Fruit fly (Drosophila melanogaster) whole organism, prepupa: ENCODE data around the gene Nfs1.

Experiments used
- Blimp-1 ChIP-seq: fragments of 200-800 bp; sonication (Bioruptor generic); optimal IDR thresholded peaks from 3 replicates; lab custom pipeline; 2017; ENCODE audit warnings: missing biosample characterization, missing genetic modification characterization, mild to moderate bottlenecking, moderate library complexity, missing genetic modification reagents
- CG10631 ChIP-seq: fragments of 200-800 bp; sonication (Bioruptor generic); optimal IDR thresholded peaks from 2 replicates; lab custom pipeline; 2016; ENCODE audit warnings: missing biosample characterization, missing genetic modification characterization
- CG10669 ChIP-seq: fragments of 200-800 bp; sonication (Bioruptor generic); optimal IDR thresholded peaks from 3 replicates; lab custom pipeline; 2018; ENCODE audit warnings: missing biosample characterization, mild to moderate bottlenecking, missing genetic modification characterization, moderate library complexity
- CG11294 ChIP-seq: fragments of 200-800 bp; sonication (Bioruptor generic); IDR thresholded peaks from 2 replicates; pipeline ENCODE4 v1.3.6; 2022; ENCODE audit warnings: missing biosample characterization, missing genetic modification characterization
- CG11762 ChIP-seq: fragments of 200-800 bp; sonication (Bioruptor generic); optimal IDR thresholded peaks from 3 replicates; lab custom pipeline; 2016; ENCODE audit warnings: missing biosample characterization, missing genetic modification characterization; ENCODE audit not compliant: insufficient read depth
- CG11902 ChIP-seq: fragments of 200-800 bp; sonication (Bioruptor generic); optimal IDR thresholded peaks from 3 replicates; lab custom pipeline; 2016; ENCODE audit warnings: missing biosample characterization, missing genetic modification characterization
- CG15336 ChIP-seq: fragments of 200-800 bp; sonication (Bioruptor generic); IDR thresholded peaks from 2 replicates; pipeline ENCODE4 v1.3.6; 2022; ENCODE audit warnings: missing biosample characterization, missing genetic modification characterization
- CG16779 ChIP-seq: fragments of 200-800 bp; sonication (Bioruptor generic); optimal IDR thresholded peaks from 3 replicates; lab custom pipeline; 2017; ENCODE audit warnings: missing biosample characterization, mild to moderate bottlenecking, missing genetic modification characterization
- CG3032 ChIP-seq: fragments of 200-800 bp; optimal IDR thresholded peaks from 2 replicates; lab custom pipeline; 2019; ENCODE audit warnings: missing biosample characterization, mild to moderate bottlenecking, missing genetic modification characterization, moderate library complexity
- CG31627 ChIP-seq: fragments of 200-800 bp; sonication (Bioruptor generic); optimal IDR thresholded peaks from 3 replicates; lab custom pipeline; 2016; ENCODE audit warnings: missing biosample characterization, missing genetic modification characterization
- CG32006 ChIP-seq: fragments of 200-800 bp; sonication (Bioruptor generic); optimal IDR thresholded peaks from 3 replicates; lab custom pipeline; 2017; ENCODE audit warnings: missing biosample characterization, mild to moderate bottlenecking, missing genetic modification characterization
- CG34406 ChIP-seq: fragments of 200-800 bp; sonication (Bioruptor generic); optimal IDR thresholded peaks from 3 replicates; lab custom pipeline; 2016; ENCODE audit warnings: missing biosample characterization, missing genetic modification characterization
- CG3919 ChIP-seq: fragments of 200-800 bp; sonication (Bioruptor generic); optimal IDR thresholded peaks from 3 replicates; lab custom pipeline; 2016; ENCODE audit warnings: missing biosample characterization, missing genetic modification characterization
- CG6792 ChIP-seq: fragments of 200-800 bp; sonication (Bioruptor generic); optimal IDR thresholded peaks from 3 replicates; lab custom pipeline; 2016; ENCODE audit warnings: missing biosample characterization, missing genetic modification characterization
- CG6854 ChIP-seq: fragments of 200-800 bp; sonication (Bioruptor generic); optimal IDR thresholded peaks from 2 replicates; lab custom pipeline; 2017; ENCODE audit warnings: missing biosample characterization, mild to moderate bottlenecking, missing genetic modification characterization
- CG7368 ChIP-seq: fragments of 200-800 bp; sonication (Bioruptor generic); optimal IDR thresholded peaks from 3 replicates; lab custom pipeline; 2016; ENCODE audit warnings: missing biosample characterization, missing genetic modification characterization
- CG8119 ChIP-seq: fragments of 200-800 bp; sonication (Bioruptor generic); IDR thresholded peaks from 3 replicates; pipeline ENCODE4 v1.3.6; 2022; ENCODE audit warnings: missing biosample characterization, missing genetic modification characterization
- CG8319 ChIP-seq: fragments of 200-800 bp; sonication (Bioruptor generic); optimal IDR thresholded peaks from 3 replicates; lab custom pipeline; 2016; ENCODE audit warnings: missing biosample characterization, missing genetic modification characterization
- CG8632 ChIP-seq: fragments of 200-800 bp; sonication (Bioruptor generic); optimal IDR thresholded peaks from 3 replicates; lab custom pipeline; 2016; ENCODE audit warnings: missing biosample characterization, missing genetic modification characterization
- Eip78C ChIP-seq: fragments of 200-800 bp; sonication (Bioruptor generic); peaks from one replicate; lab custom pipeline; 2016; ENCODE audit warnings: missing biosample characterization, missing genetic modification characterization
- Eip93F ChIP-seq: fragments of 200-800 bp; sonication (Bioruptor generic); optimal IDR thresholded peaks from 2 replicates; lab custom pipeline; 2016; ENCODE audit warnings: missing biosample characterization, mild to moderate bottlenecking, missing genetic modification characterization
- Ets21C ChIP-seq: fragments of 200-800 bp; sonication (Bioruptor generic); optimal IDR thresholded peaks from 3 replicates; lab custom pipeline; 2016; ENCODE audit warnings: missing biosample characterization, missing genetic modification characterization
- Ets96B ChIP-seq: fragments of 200-800 bp; optimal IDR thresholded peaks from 2 replicates; lab custom pipeline; 2019; ENCODE audit warnings: missing biosample characterization, mild to moderate bottlenecking, missing genetic modification characterization, moderate library complexity
- Gug ChIP-seq: fragments of 200-800 bp; sonication (Bioruptor generic); IDR thresholded peaks from 2 replicates; pipeline ENCODE4 v1.3.6; 2022; ENCODE audit warnings: missing biosample characterization, missing genetic modification characterization
- Hr38 ChIP-seq: sonication (Bioruptor generic); optimal IDR thresholded peaks from 2 replicates; lab custom pipeline; 2016; ENCODE audit warnings: missing biosample characterization, missing genetic modification characterization
- Hr39 ChIP-seq: fragments of 200-800 bp; sonication (Bioruptor generic); optimal IDR thresholded peaks from 2 replicates; lab custom pipeline; 2016; ENCODE audit warnings: missing biosample characterization, missing genetic modification characterization
- Lpt ChIP-seq: fragments of 200-800 bp; sonication (Bioruptor generic); optimal IDR thresholded peaks from 3 replicates; lab custom pipeline; 2016; ENCODE audit warnings: missing biosample characterization, missing genetic modification characterization
- OdsH ChIP-seq: fragments of 200-800 bp; sonication (Bioruptor generic); optimal IDR thresholded peaks from 3 replicates; lab custom pipeline; 2016; ENCODE audit warnings: missing biosample characterization, missing genetic modification characterization
- Sox102F ChIP-seq: fragments of 200-800 bp; sonication (Bioruptor generic); optimal IDR thresholded peaks from 2 replicates; lab custom pipeline; 2016; ENCODE audit warnings: missing biosample characterization, mild to moderate bottlenecking, missing genetic modification characterization
- Sox15 ChIP-seq: fragments of 200-800 bp; sonication (Bioruptor generic); optimal IDR thresholded peaks from 3 replicates; lab custom pipeline; 2016; ENCODE audit warnings: missing biosample characterization, missing genetic modification characterization
- acj6 ChIP-seq: fragments of 200-800 bp; sonication (Bioruptor generic); optimal IDR thresholded peaks from 3 replicates; lab custom pipeline; 2016; ENCODE audit warnings: missing biosample characterization, missing genetic modification characterization
- cyc ChIP-seq: fragments of 200-800 bp; sonication (Bioruptor generic); optimal IDR thresholded peaks from 3 replicates; lab custom pipeline; 2016; ENCODE audit warnings: missing biosample characterization, missing genetic modification characterization
- dac ChIP-seq: fragments of 200-800 bp; sonication (Bioruptor generic); optimal IDR thresholded peaks from 2 replicates; lab custom pipeline; 2017; ENCODE audit warnings: missing biosample characterization, mild to moderate bottlenecking, missing genetic modification characterization
- dsx ChIP-seq: fragments of 200-800 bp; optimal IDR thresholded peaks from 3 replicates; lab custom pipeline; 2019; ENCODE audit warnings: missing biosample characterization, mild to moderate bottlenecking, missing genetic modification characterization, moderate library complexity; ENCODE audit not compliant: poor library complexity, severe bottlenecking
- eg ChIP-seq: fragments of 200-800 bp; sonication (Bioruptor generic); IDR thresholded peaks from 3 replicates; pipeline ENCODE4 v1.3.6; 2022; ENCODE audit warnings: missing biosample characterization, missing genetic modification characterization
- esn ChIP-seq: fragments of 200-800 bp; sonication (Bioruptor generic); optimal IDR thresholded peaks from 2 replicates; lab custom pipeline; 2016; ENCODE audit warnings: missing biosample characterization, mild to moderate bottlenecking, missing genetic modification characterization, moderate library complexity
- fd59A ChIP-seq: fragments of 200-800 bp; sonication (Bioruptor generic); optimal IDR thresholded peaks from 2 replicates; lab custom pipeline; 2017; ENCODE audit warnings: missing biosample characterization, mild to moderate bottlenecking, missing genetic modification characterization, missing genetic modification reagents
- fd85E ChIP-seq: fragments of 200-800 bp; sonication (Bioruptor generic); optimal IDR thresholded peaks from 3 replicates; lab custom pipeline; 2016; ENCODE audit warnings: missing biosample characterization, missing genetic modification characterization
- fkh ChIP-seq: fragments of 200-800 bp; sonication (Bioruptor generic); optimal IDR thresholded peaks from 3 replicates; lab custom pipeline; 2017; ENCODE audit warnings: missing biosample characterization, mild to moderate bottlenecking, missing genetic modification characterization, moderate library complexity
- lz ChIP-seq: fragments of 200-800 bp; sonication (Bioruptor generic); optimal IDR thresholded peaks from 3 replicates; lab custom pipeline; 2016; ENCODE audit warnings: missing biosample characterization, missing genetic modification characterization
- net ChIP-seq: fragments of 200-800 bp; sonication (Bioruptor generic); optimal IDR thresholded peaks from 3 replicates; lab custom pipeline; 2016; ENCODE audit warnings: missing biosample characterization, missing genetic modification characterization
- salr ChIP-seq, 2 experiments: fragments of 200-800 bp; sonication (Bioruptor generic); optimal IDR thresholded peaks; 3 replicates each; lab custom pipeline; 2016 to 2018; ENCODE audit warnings: missing biosample characterization in 2 of 2, missing genetic modification characterization in 2 of 2, mild to moderate bottlenecking in 1 of 2
- spab ChIP-seq: fragments of 200-800 bp; sonication (Bioruptor generic); optimal IDR thresholded peaks from 2 replicates; lab custom pipeline; 2017; ENCODE audit warnings: missing biosample characterization, mild to moderate bottlenecking, missing genetic modification characterization, missing genetic modification reagents
- ss ChIP-seq, 2 experiments: fragments of 200-800 bp; sonication (Bioruptor generic); optimal IDR thresholded peaks; 2 replicates in 1 of 2; 3 replicates in 1 of 2; lab custom pipeline; 2017 to 2018; ENCODE audit warnings: mild to moderate bottlenecking in 2 of 2, missing biosample characterization in 2 of 2, missing genetic modification characterization in 2 of 2, moderate library complexity in 1 of 2
- svp ChIP-seq: fragments of 200-800 bp; sonication (Bioruptor generic); peaks from one replicate; lab custom pipeline; 2016; ENCODE audit warnings: missing biosample characterization, missing genetic modification characterization
- topi ChIP-seq: fragments of 200-800 bp; sonication (Bioruptor generic); optimal IDR thresholded peaks from 3 replicates; lab custom pipeline; 2016; ENCODE audit warnings: missing biosample characterization, missing genetic modification characterization
- vri ChIP-seq: fragments of 200-800 bp; sonication (Bioruptor generic); optimal IDR thresholded peaks from 3 replicates; lab custom pipeline; 2016; ENCODE audit warnings: missing biosample characterization, mild to moderate bottlenecking, missing genetic modification characterization

The Nfs1 gene

DNA sequence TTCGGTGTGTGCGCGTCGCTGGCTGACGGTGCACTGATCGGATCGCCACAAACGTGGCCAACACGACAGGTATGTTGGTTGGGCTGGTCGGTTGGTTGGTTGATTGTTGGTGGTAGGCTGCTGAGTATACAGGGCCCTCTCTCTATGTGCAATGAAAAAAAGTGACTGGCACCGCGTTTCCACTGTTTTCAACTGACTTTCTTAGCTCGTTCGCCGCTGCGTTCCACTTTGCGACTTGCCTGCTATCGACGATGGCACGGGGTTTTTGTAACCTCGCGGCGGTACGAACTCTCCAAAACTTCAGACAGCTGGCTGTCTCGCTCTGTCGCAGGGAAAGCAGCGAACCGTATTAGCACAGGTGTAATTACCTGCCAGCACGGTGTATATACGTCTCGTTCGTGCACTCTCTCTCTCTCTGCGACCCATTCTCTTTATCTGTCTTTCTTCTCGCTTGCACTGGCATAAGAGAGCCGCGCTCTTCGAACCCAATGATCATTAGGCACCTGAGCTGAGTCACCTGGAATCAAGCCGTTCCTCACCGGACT, 28.5 kb upstream of the Nfs1 start (continued):
- TF ChIP-seq vri (GFP tag; lab: Kevin White, UChicago): no peak
- TF ChIP-seq esn (GFP tag; lab: Kevin White, UChicago): peak; percentile 36
- TF ChIP-seq CG11294: no peak
- no peak for TF ChIP-seq CG8319 (GFP tag; lab: Kevin White, UChicago)
- no peak for TF ChIP-seq OdsH
- TF ChIP-seq CG10631 (GFP tag; lab: Kevin White, UChicago): no peak
- no peak for TF ChIP-seq Hr38 (GFP tag; lab: Kevin White, UChicago)
- peak; percentile 23 for TF ChIP-seq dsx
- peak; percentile 39 for TF ChIP-seq CG3919 (GFP tag; lab: Kevin White, UChicago)
- peak; percentile 24 for TF ChIP-seq CG7368 (GFP tag; lab: Kevin White, UChicago)
- TF ChIP-seq Ets96B (tag; lab: Kevin White, UChicago): no peak
- peak; percentile 85 for TF ChIP-seq fkh
- TF ChIP-seq CG32006: no peak
- no peak for TF ChIP-seq net (GFP tag; lab: Kevin White, UChicago)
- TF ChIP-seq CG6792 (GFP tag; lab: Kevin White, UChicago): no peak
- TF ChIP-seq CG8632: no peak
- TF ChIP-seq CG10669 (GFP tag; lab: Kevin White, UChicago): no peak
- no peak for TF ChIP-seq spab
- TF ChIP-seq svp (GFP tag; lab: Kevin White, UChicago): peak; percentile 56
- TF ChIP-seq ss (GFP tag; optimal IDR thresholded peaks at IDR 0.05; lab: Kevin White, UChicago): peak; percentile 31 to 54
- peak; percentile 17 for TF ChIP-seq Lpt (GFP tag; lab: Kevin White, UChicago)
- no peak for TF ChIP-seq Ets21C (GFP tag; lab: Kevin White, UChicago)
- no peak for TF ChIP-seq acj6 (GFP tag; lab: Kevin White, UChicago)
- TF ChIP-seq CG11902: no peak
- no peak for TF ChIP-seq Gug (GFP tag; lab: Robert Waterston, UW)
- TF ChIP-seq CG6854 (GFP tag; lab: Kevin White, UChicago): peak; percentile 45
- TF ChIP-seq CG31627 (GFP tag; lab: Kevin White, UChicago): no peak
- TF ChIP-seq CG34406: no peak
- TF ChIP-seq CG15336 (GFP tag; lab: Robert Waterston, UW): 0 out of 2 replicates have a peak, but pooled peaks have one; percentile 35
- peak; percentile 26 for TF ChIP-seq topi (GFP tag; lab: Kevin White, UChicago)
- TF ChIP-seq Sox15: no peak
- no peak for TF ChIP-seq salr (GFP tag; optimal IDR thresholded peaks at IDR 0.05; lab: Kevin White, UChicago)
- no peak for TF ChIP-seq Eip93F (GFP tag; lab: Kevin White, UChicago)
- no peak for TF ChIP-seq fd85E
- TF ChIP-seq CG11762 (GFP tag; lab: Kevin White, UChicago): no peak
- TF ChIP-seq CG3032 (tag; lab: Kevin White, UChicago): no peak

DNA sequence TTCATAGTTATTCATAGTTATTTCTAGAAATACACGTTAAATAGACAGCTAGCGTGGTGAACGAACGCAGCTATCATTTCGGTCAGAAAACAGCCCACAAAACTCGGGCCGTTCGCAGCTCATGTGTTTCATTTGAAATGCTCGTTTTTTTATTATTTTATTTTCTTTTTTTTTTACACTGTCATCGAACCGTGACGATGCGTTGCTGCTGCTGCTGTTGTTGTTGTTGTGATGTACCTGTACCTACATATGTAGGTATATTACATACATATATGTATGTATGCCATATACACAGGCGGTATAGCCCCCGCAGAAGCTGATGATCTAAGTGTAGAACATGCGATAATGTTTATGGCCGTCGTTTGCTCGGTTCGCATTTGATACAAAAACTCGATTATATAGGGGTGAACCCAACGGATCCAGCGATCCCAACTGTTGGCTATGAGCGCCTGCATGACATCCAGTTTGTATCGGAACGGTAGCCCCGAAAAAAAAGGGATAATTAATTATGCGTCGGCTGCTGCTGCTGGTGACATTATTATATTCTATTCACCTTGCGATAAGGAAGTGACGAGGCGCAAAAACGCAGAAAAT, 26.2 kb upstream of the Nfs1 start:
- TF ChIP-seq eg (GFP tag; lab: Robert Waterston, UW) (no peak), Sox15 (no peak), CG31627 (GFP tag; lab: Kevin White, UChicago) (no peak), Ets96B (tag; lab: Kevin White, UChicago) (no peak), CG10631 (GFP tag; lab: Kevin White, UChicago) (no peak)

DNA sequence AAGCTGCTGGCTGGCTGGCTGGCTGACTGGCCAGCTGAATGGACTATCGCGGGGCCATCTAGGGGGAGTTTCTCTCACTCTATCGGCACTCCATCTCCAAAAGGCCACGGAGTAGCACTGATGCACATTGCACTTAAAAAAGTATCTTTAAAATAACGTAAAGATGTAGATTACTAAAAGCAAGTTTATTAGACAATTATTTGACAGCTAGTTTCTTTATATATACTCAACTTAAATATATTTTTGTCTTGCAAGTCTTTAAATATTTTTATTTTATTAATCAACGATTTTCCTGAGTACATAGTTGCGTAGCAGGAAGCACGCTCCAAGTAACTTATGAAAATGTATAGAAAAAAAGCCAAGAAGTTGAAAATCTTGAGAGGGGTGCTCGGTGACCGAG, 22.5 kb upstream of the Nfs1 start:
- peak; percentile 2 for TF ChIP-seq CG32006
- TF ChIP-seq CG16779 (tag; lab: Kevin White, UChicago): no peak
- TF ChIP-seq Eip78C: peak; percentile 64
- no peak for TF ChIP-seq cyc (GFP tag; lab: Kevin White, UChicago)
- no peak for TF ChIP-seq CG6792 (GFP tag; lab: Kevin White, UChicago)
- no peak for TF ChIP-seq acj6 (GFP tag; lab: Kevin White, UChicago)
- no peak for TF ChIP-seq fd59A (GFP tag; lab: Kevin White, UChicago)
- no peak for TF ChIP-seq esn (GFP tag; lab: Kevin White, UChicago)
- TF ChIP-seq Hr39: no peak
- TF ChIP-seq Sox102F (GFP tag; lab: Kevin White, UChicago): no peak
- TF ChIP-seq Ets21C (GFP tag; lab: Kevin White, UChicago): no peak
- no peak for TF ChIP-seq CG34406
- TF ChIP-seq Eip93F (GFP tag; lab: Kevin White, UChicago): no peak
- peak; percentile 52; the same call in 2 of the 3 replicates for TF ChIP-seq eg (GFP tag; lab: Robert Waterston, UW)
- TF ChIP-seq svp (GFP tag; lab: Kevin White, UChicago): no peak
- no peak for TF ChIP-seq net (GFP tag; lab: Kevin White, UChicago)
- peak; percentile 33; the same call in 1 of the 3 replicates for TF ChIP-seq CG8119 (GFP tag; lab: Robert Waterston, UW)
- no peak for TF ChIP-seq CG10669 (GFP tag; lab: Kevin White, UChicago)
- no peak for TF ChIP-seq CG31627 (GFP tag; lab: Kevin White, UChicago)
- TF ChIP-seq lz (GFP tag; lab: Kevin White, UChicago): no peak
- TF ChIP-seq dac (GFP tag; lab: Kevin White, UChicago): no peak
- no peak for TF ChIP-seq Blimp-1 (GFP tag; lab: Kevin White, UChicago)
